Fruit fly (Drosophila melanogaster): ENCODE results near the gene robo2.

DNA sequence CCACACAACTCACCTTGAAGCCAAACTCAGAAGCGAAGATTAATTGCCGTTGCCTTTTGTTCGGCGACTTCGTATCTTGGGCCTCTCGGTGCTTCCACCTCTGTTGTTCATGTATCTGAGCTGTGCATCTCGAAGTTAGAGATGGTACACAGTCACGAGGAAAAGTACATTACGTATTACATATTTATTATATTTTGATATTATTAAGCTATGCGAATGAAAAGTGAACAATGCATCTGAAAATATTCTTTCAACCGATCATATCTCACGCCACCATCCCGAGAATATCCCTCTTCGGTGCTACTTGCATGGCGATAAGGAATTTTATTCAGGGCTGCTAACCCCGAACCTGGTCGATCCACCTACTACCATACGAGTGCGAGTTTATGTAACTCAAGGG lies 24.8 kb upstream of the robo2 start:
- TF ChIP-seq kay (GFP tag; ENCODE audit: borderline replicate concordance) (no peak), Hr96 (GFP tag; optimal IDR thresholded peaks at IDR 0.05) (no peak), toe (GFP tag; optimal IDR thresholded peaks at IDR 0.05) (no peak), Crg-1 (GFP tag; optimal IDR thresholded peaks at IDR 0.05) (no peak), pad (GFP tag; optimal IDR thresholded peaks at IDR 0.05) (no peak), CG11617 (GFP tag; optimal IDR thresholded peaks at IDR 0.05) (no peak), CG5204 (GFP tag; optimal IDR thresholded peaks at IDR 0.05) (no peak), CG7045 (GFP tag; optimal IDR thresholded peaks at IDR 0.05) (no peak), CG14711 (tag; optimal IDR thresholded peaks at IDR 0.05) (no peak), tj (GFP tag; optimal IDR thresholded peaks at IDR 0.05) (no peak), Mnt (GFP tag; optimal IDR thresholded peaks at IDR 0.05) (no peak), CG1620 (GFP tag; optimal IDR thresholded peaks at IDR 0.05) (no peak), bab1 (GFP tag; optimal IDR thresholded peaks at IDR 0.05) (no peak), cic (GFP tag; optimal IDR thresholded peaks at IDR 0.05) (no peak)

Measured in whole organism, adult.